Worm (Caenorhabditis elegans) whole organism, L4 larva: ENCODE measurements around the gene spig-9.

ENCODE experiments used
- Y105C5A.15 ChIP-seq: fragments of 200-800 bp; sonication (Bioruptor generic); IDR thresholded peaks from 2 replicates; pipeline ENCODE4 v1.3.6; 2022; ENCODE audit warnings: missing genetic modification characterization, missing compliant biosample characterization
- lin-1 ChIP-seq: fragments of 200-800 bp; sonication (Bioruptor generic); IDR thresholded peaks from 2 replicates; pipeline ENCODE4 v1.3.6; 2022; ENCODE audit warnings: missing genetic modification reagents, missing genetic modification characterization, missing compliant biosample characterization

DNA sequence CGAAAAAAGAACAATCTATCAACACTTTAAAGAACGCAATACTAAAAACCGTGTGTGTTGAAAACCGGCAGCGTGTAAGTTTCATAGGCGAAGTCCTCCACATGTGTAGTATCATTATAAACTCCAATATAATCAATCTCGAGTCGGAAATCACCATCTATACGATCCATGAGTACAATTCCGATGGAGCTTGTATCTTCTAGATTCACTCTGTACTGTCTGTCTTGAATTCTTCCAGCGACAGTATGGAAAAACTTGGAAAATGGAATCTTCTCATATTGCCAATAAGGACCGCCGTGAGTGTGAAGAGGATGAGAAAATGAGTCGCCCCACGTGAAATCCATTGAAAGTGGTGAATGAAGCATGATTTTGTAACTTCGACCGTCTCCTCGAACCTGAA lies 44.7 kb downstream of the spig-9 start:
- TF ChIP-seq lin-1 (GFP tag; lab: Robert Waterston, UW): no peak
- TF ChIP-seq Y105C5A.15 (GFP tag; lab: Robert Waterston, UW): no peak
